Worm (Caenorhabditis elegans) whole organism, L3 larva: ENCODE results near the gene F48E8.2.

Experiments
- R02D3.7 ChIP-seq: fragments of 150-350 bp; optimal IDR thresholded peaks from 2 replicates; lab custom pipeline; 2014; ENCODE audit warnings: missing biosample characterization, missing genetic modification characterization
- egl-27 ChIP-seq: sonication (generic microtip); optimal IDR thresholded peaks from 4 replicates; lab custom pipeline; 2017; ENCODE audit warnings: missing biosample characterization, missing genetic modification reagents, missing genetic modification characterization
- fos-1 ChIP-seq: fragments of 150-350 bp; optimal IDR thresholded peaks from 2 replicates; lab custom pipeline; 2014; ENCODE audit warnings: missing biosample characterization, missing genetic modification characterization
- mdl-1 ChIP-seq: fragments of 150-350 bp; optimal IDR thresholded peaks from 2 replicates; lab custom pipeline; 2014; ENCODE audit warnings: missing biosample characterization, missing genetic modification characterization
- nhr-12 ChIP-seq: fragments of 150-350 bp; optimal IDR thresholded peaks from 2 replicates; lab custom pipeline; 2014; ENCODE audit warnings: missing biosample characterization, missing genetic modification characterization
- nhr-23 ChIP-seq: fragments of 150-350 bp; optimal IDR thresholded peaks from 2 replicates; lab custom pipeline; 2014; ENCODE audit warnings: missing biosample characterization, missing genetic modification reagents, missing genetic modification characterization
- pha-4 ChIP-seq: fragments of 150-350 bp; optimal IDR thresholded peaks from 2 replicates; lab custom pipeline; 2014; ENCODE audit warnings: missing biosample characterization, missing genetic modification reagents, missing genetic modification characterization
- unc-62 ChIP-seq: fragments of 150-350 bp; sonication (generic microtip); optimal IDR thresholded peaks from 4 replicates; lab custom pipeline; 2014; ENCODE audit warnings: missing biosample characterization, missing genetic modification reagents, missing genetic modification characterization

ce11 chrIII:5506023-5506597 lies 41.9 kb downstream of the F48E8.2 start:
- TF ChIP-seq mdl-1 (tag; lab: Kevin White, UChicago) (no peak), unc-62 (no peak), pha-4 (tag; lab: Kevin White, UChicago) (peak; percentile 35), fos-1 (no peak), nhr-23 (tag; lab: Kevin White, UChicago) (peak; percentile 79), egl-27 (tag; lab: Kevin White, UChicago) (no peak), R02D3.7 (tag; lab: Kevin White, UChicago) (peak; percentile 56), nhr-12 (tag; lab: Kevin White, UChicago) (no peak)
